Fruit fly (Drosophila melanogaster) whole organism, embryonic: Measurements from ENCODE around the gene Utx.

ENCODE experiments used
- Abd-B ChIP-seq: fragments of 200-800 bp; sonication (Bioruptor generic); optimal IDR thresholded peaks from 2 replicates; lab custom pipeline; 2018; ENCODE audit warnings: missing biosample characterization, mild to moderate bottlenecking, missing genetic modification characterization, moderate library complexity
- Aef1 ChIP-seq: fragments of 200-800 bp; sonication (Bioruptor generic); IDR thresholded peaks from 3 replicates; pipeline ENCODE4 v1.3.6; 2022; ENCODE audit warnings: missing biosample characterization, missing genetic modification characterization
- Atf-2 ChIP-seq: fragments of 200-800 bp; sonication (Bioruptor generic); optimal IDR thresholded peaks from 2 replicates; lab custom pipeline; 2016; ENCODE audit warnings: missing biosample characterization, missing genetic modification characterization
- CG1024 ChIP-seq: fragments of 200-800 bp; sonication (Bioruptor generic); IDR thresholded peaks from 2 replicates; pipeline ENCODE4 v1.3.6; 2022; ENCODE audit warnings: missing biosample characterization, missing genetic modification characterization
- CG11398 ChIP-seq: fragments of 200-800 bp; sonication (Bioruptor generic); optimal IDR thresholded peaks from 2 replicates; lab custom pipeline; 2016; ENCODE audit warnings: missing biosample characterization, missing genetic modification characterization
- CG11560 ChIP-seq: fragments of 200-800 bp; sonication (Bioruptor generic); IDR thresholded peaks from 3 replicates; pipeline ENCODE4 v1.3.6; 2022; ENCODE audit warnings: missing biosample characterization, missing genetic modification characterization
- CG12104 ChIP-seq: fragments of 200-800 bp; sonication (Bioruptor generic); optimal IDR thresholded peaks from 3 replicates; lab custom pipeline; 2016; ENCODE audit warnings: missing biosample characterization, missing genetic modification characterization
- CG14860 ChIP-seq: fragments of 200-800 bp; sonication (Bioruptor generic); IDR thresholded peaks from 3 replicates; pipeline ENCODE4 v1.3.6; 2022; ENCODE audit warnings: missing biosample characterization, missing genetic modification characterization; ENCODE audit not compliant: partially characterized antibody
- CG1529 ChIP-seq: fragments of 200-800 bp; sonication (Bioruptor generic); optimal IDR thresholded peaks from 3 replicates; lab custom pipeline; 2018; ENCODE audit warnings: missing biosample characterization, missing genetic modification characterization
- CG1603 ChIP-seq: fragments of 200-800 bp; sonication (Bioruptor generic); optimal IDR thresholded peaks from 2 replicates; lab custom pipeline; 2019; ENCODE audit warnings: missing biosample characterization, mild to moderate bottlenecking, missing genetic modification characterization, moderate library complexity
- CG17802 ChIP-seq: fragments of 200-800 bp; sonication (Bioruptor generic); optimal IDR thresholded peaks from 2 replicates; lab custom pipeline; 2018; ENCODE audit warnings: missing biosample characterization, mild to moderate bottlenecking, missing genetic modification characterization, moderate library complexity
- CG17829 ChIP-seq: fragments of 200-800 bp; optimal IDR thresholded peaks from 2 replicates; lab custom pipeline; 2019; ENCODE audit warnings: missing biosample characterization, mild to moderate bottlenecking, missing genetic modification characterization, moderate library complexity
- CG2129 ChIP-seq: fragments of 200-800 bp; sonication (Bioruptor generic); IDR thresholded peaks from 2 replicates; pipeline ENCODE4 v1.3.6; 2022; ENCODE audit warnings: missing biosample characterization, missing genetic modification characterization; ENCODE audit not compliant: partially characterized antibody
- CG32772 ChIP-seq: fragments of 200-800 bp; sonication (Bioruptor generic); IDR thresholded peaks from 2 replicates; pipeline ENCODE4 v1.3.6; 2022; ENCODE audit warnings: missing biosample characterization, missing genetic modification characterization
- CG33213 ChIP-seq: fragments of 200-800 bp; sonication (Bioruptor generic); optimal IDR thresholded peaks from 3 replicates; lab custom pipeline; 2016; ENCODE audit warnings: missing biosample characterization, missing genetic modification characterization
- CG34224 ChIP-seq: fragments of 200-800 bp; sonication (Bioruptor generic); IDR thresholded peaks from 3 replicates; pipeline ENCODE4 v1.3.6; 2022; ENCODE audit warnings: missing biosample characterization, missing genetic modification characterization; ENCODE audit not compliant: partially characterized antibody
- CG4360 ChIP-seq: fragments of 200-800 bp; sonication (Bioruptor generic); IDR thresholded peaks from 2 replicates; pipeline ENCODE4 v1.3.6; 2022; ENCODE audit warnings: missing biosample characterization, missing genetic modification characterization
- CG4820 ChIP-seq: fragments of 200-800 bp; sonication (Bioruptor generic); optimal IDR thresholded peaks from 3 replicates; lab custom pipeline; 2016; ENCODE audit warnings: missing biosample characterization, missing genetic modification characterization
- CG8944 ChIP-seq: fragments of 200-800 bp; sonication (Bioruptor generic); optimal IDR thresholded peaks from 3 replicates; lab custom pipeline; 2016; ENCODE audit warnings: missing biosample characterization, missing genetic modification characterization
- CG9215 ChIP-seq: fragments of 200-800 bp; sonication (Bioruptor generic); IDR thresholded peaks from 2 replicates; pipeline ENCODE4 v1.3.6; 2022; ENCODE audit warnings: missing biosample characterization, missing genetic modification characterization
- D19A ChIP-seq: fragments of 200-800 bp; optimal IDR thresholded peaks from 3 replicates; lab custom pipeline; 2019; ENCODE audit warnings: missing biosample characterization, mild to moderate bottlenecking, missing genetic modification characterization, moderate library complexity
- E2f1 ChIP-seq: fragments of 200-800 bp; sonication (Bioruptor generic); IDR thresholded peaks from 2 replicates; pipeline ENCODE4 v1.3.6; 2022; ENCODE audit warnings: missing biosample characterization, missing genetic modification characterization
- Fer3 ChIP-seq: fragments of 200-800 bp; sonication (Bioruptor generic); optimal IDR thresholded peaks from 2 replicates; lab custom pipeline; 2018; ENCODE audit warnings: missing biosample characterization, mild to moderate bottlenecking, missing genetic modification characterization, moderate library complexity
- Hr78 ChIP-seq, 2 experiments: fragments of 200-800 bp in 1 of 2; fragments of >200 bp in 1 of 2; sonication (Bioruptor generic) in 1 of 2; optimal IDR thresholded peaks; 2 replicates each; lab custom pipeline; 2017 to 2019; ENCODE audit warnings: missing biosample characterization in 2 of 2, missing genetic modification characterization in 2 of 2, mild to moderate bottlenecking in 1 of 2, moderate library complexity in 1 of 2
- PHDP ChIP-seq: fragments of 200-800 bp; sonication (Bioruptor generic); optimal IDR thresholded peaks from 3 replicates; lab custom pipeline; 2018; ENCODE audit warnings: missing biosample characterization, mild to moderate bottlenecking, missing genetic modification characterization, moderate library complexity
- Pdp1 ChIP-seq, 2 experiments: fragments of 200-800 bp; sonication (Bioruptor generic); optimal IDR thresholded peaks; 3 replicates each; lab custom pipeline; 2016; ENCODE audit warnings: missing biosample characterization in 2 of 2, missing genetic modification characterization in 2 of 2, mild to moderate bottlenecking in 1 of 2, moderate library complexity in 1 of 2
- Side ChIP-seq: fragments of 200-800 bp; sonication (Bioruptor generic); optimal IDR thresholded peaks from 2 replicates; lab custom pipeline; 2016; ENCODE audit warnings: missing biosample characterization, missing genetic modification characterization
- Sry-δ ChIP-seq: fragments of 200-800 bp; sonication (Bioruptor generic); optimal IDR thresholded peaks from 2 replicates; lab custom pipeline; 2016; ENCODE audit warnings: missing biosample characterization, missing genetic modification characterization
- abd-A ChIP-seq: fragments of 200-800 bp; sonication (Bioruptor generic); optimal IDR thresholded peaks from 3 replicates; lab custom pipeline; 2019; ENCODE audit warnings: missing biosample characterization, mild to moderate bottlenecking, missing genetic modification characterization, moderate library complexity
- ap ChIP-seq: fragments of 200-800 bp; sonication (Bioruptor generic); IDR thresholded peaks from 2 replicates; pipeline ENCODE4 v1.3.6; 2022; ENCODE audit warnings: missing biosample characterization, missing genetic modification characterization
- ase ChIP-seq: fragments of 200-800 bp; sonication (Bioruptor generic); IDR thresholded peaks from 3 replicates; pipeline ENCODE4 v1.3.6; 2022; ENCODE audit warnings: missing biosample characterization, missing genetic modification characterization
- chinmo ChIP-seq: fragments of 200-800 bp; sonication (Bioruptor generic); IDR thresholded peaks from 4 replicates; pipeline ENCODE4 v1.3.6; 2022; ENCODE audit warnings: missing biosample characterization, missing genetic modification characterization; ENCODE audit not compliant: partially characterized antibody
- ci ChIP-seq: fragments of 200-800 bp; sonication (Bioruptor generic); IDR thresholded peaks from 3 replicates; pipeline ENCODE4 v1.3.6; 2022; ENCODE audit warnings: missing biosample characterization, missing genetic modification characterization
- croc ChIP-seq: fragments of 200-800 bp; sonication (Bioruptor generic); conservative IDR thresholded peaks from 3 replicates; pipeline ENCODE4 v1.3.6; 2022; ENCODE audit warnings: missing biosample characterization, missing genetic modification characterization
- exex ChIP-seq: fragments of 200-800 bp; sonication (Bioruptor generic); optimal IDR thresholded peaks from 4 replicates; lab custom pipeline; 2018; ENCODE audit warnings: missing biosample characterization, mild to moderate bottlenecking, missing genetic modification characterization, moderate library complexity
- fd64A ChIP-seq: fragments of 200-800 bp; sonication (Bioruptor generic); optimal IDR thresholded peaks from 3 replicates; lab custom pipeline; 2018; ENCODE audit warnings: missing biosample characterization, mild to moderate bottlenecking, missing genetic modification characterization
- gfzf ChIP-seq: fragments of 200-800 bp; sonication (Bioruptor generic); optimal IDR thresholded peaks from 2 replicates; lab custom pipeline; 2016; ENCODE audit warnings: missing biosample characterization, mild to moderate bottlenecking, missing genetic modification characterization, moderate library complexity
- grn ChIP-seq: fragments of 200-800 bp; sonication (Bioruptor generic); optimal IDR thresholded peaks from 3 replicates; lab custom pipeline; 2017; ENCODE audit warnings: missing biosample characterization, missing genetic modification characterization
- hkb ChIP-seq, 2 experiments: fragments of 200-800 bp in 1 of 2; fragments of >200 bp in 1 of 2; sonication (Bioruptor generic) in 1 of 2; IDR thresholded peaks in 1 of 2; optimal IDR thresholded peaks in 1 of 2; 2 replicates each; pipeline versions ENCODE4 v1.3.6 to Lab custom; 2017 to 2022; ENCODE audit warnings: missing biosample characterization in 1 of 2, missing genetic modification characterization in 1 of 2
- inv ChIP-seq: fragments of 200-800 bp; sonication (Bioruptor generic); IDR thresholded peaks from 2 replicates; pipeline ENCODE4 v1.3.6; 2022; ENCODE audit warnings: missing biosample characterization, missing genetic modification characterization; ENCODE audit not compliant: partially characterized antibody
- jumu ChIP-seq: fragments of 200-800 bp; sonication (Bioruptor generic); optimal IDR thresholded peaks from 3 replicates; lab custom pipeline; 2016; ENCODE audit warnings: missing biosample characterization, missing genetic modification characterization
- lola ChIP-seq, 3 experiments: fragments of >200 bp in 2 of 3; fragments of 200-800 bp in 1 of 3; sonication (Bioruptor generic) in 1 of 3; optimal IDR thresholded peaks; 2 replicates each; lab custom pipeline; 2017 to 2019; ENCODE audit warnings: missing biosample characterization in 3 of 3, missing genetic modification characterization in 3 of 3, mild to moderate bottlenecking in 1 of 3, moderate library complexity in 1 of 3
- maf-S ChIP-seq: fragments of 200-800 bp; sonication (Bioruptor generic); optimal IDR thresholded peaks from 2 replicates; lab custom pipeline; 2016; ENCODE audit warnings: missing biosample characterization, missing genetic modification characterization
- mld ChIP-seq: fragments of 200-800 bp; sonication (Bioruptor generic); IDR thresholded peaks from 3 replicates; pipeline ENCODE4 v1.3.6; 2022; ENCODE audit warnings: missing biosample characterization, missing genetic modification characterization; ENCODE audit not compliant: partially characterized antibody
- sd ChIP-seq: fragments of 200-800 bp; sonication (Bioruptor generic); optimal IDR thresholded peaks from 3 replicates; lab custom pipeline; 2018; ENCODE audit warnings: missing biosample characterization, mild to moderate bottlenecking, missing genetic modification characterization, moderate library complexity
- sens ChIP-seq: fragments of 200-800 bp; sonication (Bioruptor generic); peaks from one replicate; lab custom pipeline; 2016; ENCODE audit warnings: missing biosample characterization, missing genetic modification characterization
- sens-2 ChIP-seq: fragments of 200-800 bp; sonication (Bioruptor generic); IDR thresholded peaks from 2 replicates; pipeline ENCODE4 v1.3.6; 2022; ENCODE audit warnings: missing biosample characterization, missing genetic modification characterization
- sqz ChIP-seq: fragments of 200-800 bp; sonication (Bioruptor generic); optimal IDR thresholded peaks from 3 replicates; lab custom pipeline; 2018; ENCODE audit warnings: missing biosample characterization, mild to moderate bottlenecking, missing genetic modification characterization
- stwl ChIP-seq: fragments of 200-800 bp; sonication (Bioruptor generic); optimal IDR thresholded peaks from 3 replicates; lab custom pipeline; 2018; ENCODE audit warnings: missing biosample characterization, mild to moderate bottlenecking, missing genetic modification characterization, moderate library complexity
- trh ChIP-seq: fragments of 200-800 bp; sonication (Bioruptor generic); optimal IDR thresholded peaks from 2 replicates; lab custom pipeline; 2016; ENCODE audit warnings: missing biosample characterization, missing genetic modification characterization

Utx gene

dm6 chr2L:10268688-10269087, 9.9 kb downstream of the Utx start, which contains the start of gene CG4957 (continued):
- TF ChIP-seq inv (no peak), CG11398 (GFP tag; lab: Kevin White, UChicago) (no peak), jumu (no peak), sd (tag; lab: Kevin White, UChicago) (peak; percentile 79), Abd-B (GFP tag; lab: Kevin White, UChicago) (no peak), abd-A (tag; lab: Kevin White, UChicago) (no peak), sqz (GFP tag; lab: Kevin White, UChicago) (no peak), fd64A (GFP tag; lab: Kevin White, UChicago) (no peak), CG8944 (GFP tag; lab: Kevin White, UChicago) (no peak), E2f1 (GFP tag; lab: Robert Waterston, UW) (no peak), PHDP (no peak), ase (GFP tag; lab: Robert Waterston, UW) (no peak), chinmo (GFP tag; lab: Robert Waterston, UW) (0 out of 4 replicates have a peak, but pooled peaks have one; percentile 25), Side (GFP tag; lab: Kevin White, UChicago) (no peak), Atf-2 (GFP tag; lab: Kevin White, UChicago) (no peak), trh (GFP tag; lab: Kevin White, UChicago) (no peak), mld (no peak), CG34224 (0 out of 3 replicates have a peak, but pooled peaks have one; percentile 14), sens-2 (no peak), gfzf (peak; percentile 70), CG17829 (tag; lab: Kevin White, UChicago) (no peak), Sry-δ (GFP tag; lab: Kevin White, UChicago) (no peak), lola (GFP tag; optimal IDR thresholded peaks at IDR 0.05; lab: Kevin White, UChicago) (no peak), hkb (optimal IDR thresholded peaks at IDR 0.05; lab: Kevin White, UChicago) (no peak), hkb (GFP tag; IDR thresholded peaks at IDR 0.05; lab: Robert Waterston, UW) (no peak), maf-S (GFP tag; lab: Kevin White, UChicago) (no peak), CG12104 (GFP tag; lab: Kevin White, UChicago) (no peak), CG4360 (no peak), CG4820 (GFP tag; lab: Kevin White, UChicago) (no peak), CG32772 (no peak), ci (no peak), Fer3 (tag; lab: Kevin White, UChicago) (no peak), Pdp1 (GFP tag; optimal IDR thresholded peaks at IDR 0.05; lab: Kevin White, UChicago) (peak in 1 of 2 experiments; percentile 78), exex (tag; lab: Kevin White, UChicago) (no peak), CG33213 (GFP tag; lab: Kevin White, UChicago) (no peak), D19A (tag; lab: Kevin White, UChicago) (no peak), Aef1 (no peak), croc (no peak), CG9215 (GFP tag; lab: Robert Waterston, UW) (no peak), CG1603 (tag; lab: Kevin White, UChicago) (no peak), grn (GFP tag; lab: Kevin White, UChicago) (no peak), CG1529 (GFP tag; lab: Kevin White, UChicago) (no peak), CG2129 (no peak), sens (GFP tag; lab: Kevin White, UChicago) (peak; percentile 53), Hr78 (GFP tag; optimal IDR thresholded peaks at IDR 0.05; lab: Kevin White, UChicago) (no peak), CG1024 (no peak), ap (GFP tag; lab: Robert Waterston, UW) (no peak), CG17802 (no peak), stwl (tag; lab: Kevin White, UChicago) (peak; percentile 30), CG14860 (GFP tag; lab: Robert Waterston, UW) (no peak), CG11560 (tag; lab: Robert Waterston, UW) (no peak)
